Worm (Caenorhabditis elegans): ENCODE data around the gene dot-1.3.

dot-1.3 gene

ce11 chrX:12337846-12338490 is 35.3 kb upstream of the dot-1.3 start, which contains the start of gene srd-44 (continued):
- TF ChIP-seq nhr-77 (tag; optimal IDR thresholded peaks at IDR 0.05) (no peak), isw-1 (GFP tag; IDR thresholded peaks at IDR 0.05) (no peak), elt-2 (tag; optimal IDR thresholded peaks at IDR 0.05) (no peak)

ce11 chrX:12335808-12336207 is 33.2 kb upstream of the dot-1.3 start, which contains the start of gene srd-48:
Gene srd-48 (plus strand): TSS chrX:12336108.
- TF ChIP-seq lsy-2 (tag; optimal IDR thresholded peaks at IDR 0.05) (no peak), ceh-63 (GFP tag; optimal IDR thresholded peaks at IDR 0.05) (no peak)

ce11 chrX:12333479-12333878 is 30.8 kb upstream of the dot-1.3 start, which contains the start of gene srd-47:
Gene srd-47 (plus strand): TSS chrX:12333642.
- TF ChIP-seq nhr-237 (tag; optimal IDR thresholded peaks at IDR 0.05), result no peak
- TF ChIP-seq efl-1 (optimal IDR thresholded peaks at IDR 0.05), result no peak
- TF ChIP-seq efl-1 (GFP tag; optimal IDR thresholded peaks at IDR 0.05 in 1 of 2), result peak in 1 of 2 experiments; percentile 70

- TF ChIP-seq ceh-8 (GFP tag; optimal IDR thresholded peaks at IDR 0.05) (no peak), hlh-4 (tag; optimal IDR thresholded peaks at IDR 0.05) (no peak), nhr-11 (tag; optimal IDR thresholded peaks at IDR 0.05) (no peak), efl-3 (GFP tag; optimal IDR thresholded peaks at IDR 0.05) (no peak), nhr-71 (tag; optimal IDR thresholded peaks at IDR 0.05) (peak; percentile 18), pax-3 (tag; optimal IDR thresholded peaks at IDR 0.05) (no peak), rnt-1 (tag; optimal IDR thresholded peaks at IDR 0.05) (no peak)
These were observed 29.1 kb upstream of the dot-1.3 start, which contains the start of gene srd-46 for ce11 chrX:12331795-12332194. Gene srd-46 (plus strand): TSS chrX:12332095.

- TF ChIP-seq Y116A8C.19 (tag; optimal IDR thresholded peaks at IDR 0.05; ENCODE audit: borderline replicate concordance), result no peak
- TF ChIP-seq sox-4 (tag; optimal IDR thresholded peaks at IDR 0.05), result no peak
- no peak for TF ChIP-seq efl-3 (GFP tag; optimal IDR thresholded peaks at IDR 0.05)
- TF ChIP-seq jun-1 (tag; optimal IDR thresholded peaks at IDR 0.05), result no peak
- TF ChIP-seq irx-1 (tag; optimal IDR thresholded peaks at IDR 0.05), result no peak
- TF ChIP-seq nhr-19 (GFP tag; conservative IDR thresholded peaks at IDR 0.05), result no peak
- no peak for TF ChIP-seq mef-2 (tag; optimal IDR thresholded peaks at IDR 0.05)
- TF ChIP-seq xbp-1 (tag; optimal IDR thresholded peaks at IDR 0.05), result no peak
- no peak for TF ChIP-seq ztf-11 (tag; optimal IDR thresholded peaks at IDR 0.05)
- TF ChIP-seq pqm-1 (tag; optimal IDR thresholded peaks at IDR 0.05), result no peak
- TF ChIP-seq ces-1 (GFP tag; optimal IDR thresholded peaks at IDR 0.05), result no peak
- TF ChIP-seq ceh-8 (GFP tag; optimal IDR thresholded peaks at IDR 0.05), result no peak
- TF ChIP-seq skn-1 (tag; optimal IDR thresholded peaks at IDR 0.05), result no peak
- no peak for TF ChIP-seq nhr-20 (tag; optimal IDR thresholded peaks at IDR 0.05)
These were observed 26.0 kb upstream of the dot-1.3 start, which contains the start of gene srd-45 for ce11 chrX:12328676-12329075. Gene srd-45 (plus strand): TSS chrX:12328976.

ce11 chrX:12326424-12326823 is 23.8 kb upstream of the dot-1.3 start, which contains the start of gene srd-41:
Gene srd-41 (plus strand): TSS chrX:12326724.
- no peak for TF ChIP-seq tlp-1 (tag; optimal IDR thresholded peaks at IDR 0.05)
- no peak for TF ChIP-seq nhr-71 (tag; optimal IDR thresholded peaks at IDR 0.05)
- TF ChIP-seq xbp-1 (tag; optimal IDR thresholded peaks at IDR 0.05), result no peak
- no peak for TF ChIP-seq grh-1 (GFP tag; IDR thresholded peaks at IDR 0.05)
- no peak for TF ChIP-seq F16B12.6 (tag; optimal IDR thresholded peaks at IDR 0.05)
- TF ChIP-seq hlh-4 (tag; optimal IDR thresholded peaks at IDR 0.05), result no peak
- no peak for TF ChIP-seq lin-13 (GFP tag; optimal IDR thresholded peaks at IDR 0.05)
- TF ChIP-seq egl-27 (tag; optimal IDR thresholded peaks at IDR 0.05), result no peak
- no peak for TF ChIP-seq dsc-1 (tag; optimal IDR thresholded peaks at IDR 0.05)
- TF ChIP-seq ztf-11 (tag; optimal IDR thresholded peaks at IDR 0.05), result no peak
- no peak for TF ChIP-seq nhr-90 (tag; optimal IDR thresholded peaks at IDR 0.05; ENCODE audit: poor library complexity)
- TF ChIP-seq fos-1 (tag; optimal IDR thresholded peaks at IDR 0.05), result no peak
- TF ChIP-seq irx-1 (tag; optimal IDR thresholded peaks at IDR 0.05), result no peak
- TF ChIP-seq sptf-1 (tag; optimal IDR thresholded peaks at IDR 0.05), result no peak
- no peak for TF ChIP-seq pqm-1 (tag; optimal IDR thresholded peaks at IDR 0.05)
- no peak for TF ChIP-seq nhr-237 (tag; optimal IDR thresholded peaks at IDR 0.05)
- no peak for TF ChIP-seq snpc-4 (tag; optimal IDR thresholded peaks at IDR 0.05)

All from whole organism, L1 larva.